Worm (Caenorhabditis elegans) whole organism, late embryonic: ENCODE measurements around the gene C18A11.3.

Experiments
- C08G9.2 ChIP-seq: sonication (generic microtip); optimal IDR thresholded peaks from 2 replicates; lab custom pipeline; 2016; ENCODE audit warnings: mild to moderate bottlenecking, missing genetic modification characterization, moderate library complexity, missing compliant biosample characterization
- F13H6.1 ChIP-seq: sonication (generic microtip); optimal IDR thresholded peaks from 2 replicates; lab custom pipeline; 2016; ENCODE audit warnings: missing genetic modification characterization, missing compliant biosample characterization
- K02D7.2 ChIP-seq: sonication (generic microtip); optimal IDR thresholded peaks from 2 replicates; lab custom pipeline; 2017; ENCODE audit warnings: mild to moderate bottlenecking, missing genetic modification characterization, missing compliant biosample characterization
- ahr-1 ChIP-seq: sonication (generic microtip); optimal IDR thresholded peaks from 2 replicates; lab custom pipeline; 2016; ENCODE audit warnings: missing genetic modification characterization, missing compliant biosample characterization
- ceh-14 ChIP-seq: sonication (generic microtip); optimal IDR thresholded peaks from 2 replicates; lab custom pipeline; 2016; ENCODE audit warnings: missing genotype, missing genetic modification characterization, missing compliant biosample characterization
- ceh-19 ChIP-seq: fragments of 200-800 bp; sonication (Bioruptor generic); optimal IDR thresholded peaks from 2 replicates; lab custom pipeline; 2018; ENCODE audit warnings: mild to moderate bottlenecking, missing genetic modification characterization, missing compliant biosample characterization
- ceh-22 ChIP-seq: sonication (generic microtip); optimal IDR thresholded peaks from 2 replicates; lab custom pipeline; 2017; ENCODE audit warnings: missing biosample characterization, missing genetic modification characterization
- ceh-24 ChIP-seq: sonication (generic microtip); optimal IDR thresholded peaks from 2 replicates; lab custom pipeline; 2016; ENCODE audit warnings: mild to moderate bottlenecking, missing genetic modification characterization, missing compliant biosample characterization
- ceh-30 ChIP-seq: fragments of 150-350 bp; optimal IDR thresholded peaks from 2 replicates; lab custom pipeline; 2014; ENCODE audit warnings: missing biosample characterization, missing genetic modification characterization
- ceh-31 ChIP-seq: sonication (generic microtip); optimal IDR thresholded peaks from 2 replicates; lab custom pipeline; 2016; ENCODE audit warnings: missing genetic modification characterization, missing compliant biosample characterization
- ceh-48 ChIP-seq: sonication (generic microtip); optimal IDR thresholded peaks from 2 replicates; lab custom pipeline; 2016; ENCODE audit warnings: missing genetic modification characterization, inconsistent platforms, missing compliant biosample characterization
- ceh-9 ChIP-seq: sonication (generic microtip); optimal IDR thresholded peaks from 2 replicates; lab custom pipeline; 2016; ENCODE audit warnings: mild to moderate bottlenecking, missing genetic modification characterization, inconsistent platforms, missing compliant biosample characterization
- dmd-4 ChIP-seq: sonication (generic microtip); optimal IDR thresholded peaks from 2 replicates; lab custom pipeline; 2016; ENCODE audit warnings: borderline replicate concordance, missing genetic modification characterization, missing compliant biosample characterization
- elt-2 ChIP-seq: sonication (generic microtip); optimal IDR thresholded peaks from 2 replicates; lab custom pipeline; 2016; ENCODE audit warnings: missing genetic modification reagents, missing genetic modification characterization, missing compliant biosample characterization
- elt-4 ChIP-seq: sonication (generic microtip); optimal IDR thresholded peaks from 2 replicates; lab custom pipeline; 2016; ENCODE audit warnings: missing genetic modification characterization, missing compliant biosample characterization
- eyg-1 ChIP-seq: sonication (generic microtip); optimal IDR thresholded peaks from 2 replicates; lab custom pipeline; 2016; ENCODE audit warnings: missing genotype, missing genetic modification characterization, missing compliant biosample characterization
- fax-1 ChIP-seq: sonication (generic microtip); optimal IDR thresholded peaks from 2 replicates; lab custom pipeline; 2016; ENCODE audit warnings: missing genotype, missing genetic modification characterization, missing compliant biosample characterization
- fkh-10 ChIP-seq: fragments of 150-350 bp; optimal IDR thresholded peaks from 2 replicates; lab custom pipeline; 2014; ENCODE audit warnings: missing biosample characterization, missing genetic modification reagents, missing genetic modification characterization
- gmeb-2 ChIP-seq: sonication (generic microtip); optimal IDR thresholded peaks from 2 replicates; lab custom pipeline; 2016; ENCODE audit warnings: missing genetic modification characterization, inconsistent platforms, missing compliant biosample characterization
- hlh-30 ChIP-seq: sonication (generic microtip); optimal IDR thresholded peaks from 2 replicates; lab custom pipeline; 2017; ENCODE audit warnings: antibody characterized with exemption, missing genetic modification characterization, missing compliant biosample characterization; ENCODE audit not compliant: insufficient read depth
- hlh-8 ChIP-seq: sonication (generic microtip); optimal IDR thresholded peaks from 2 replicates; lab custom pipeline; 2016; ENCODE audit warnings: missing genotype, missing genetic modification characterization, missing compliant biosample characterization
- lin-11 ChIP-seq: fragments of 200-800 bp; sonication (Bioruptor generic); optimal IDR thresholded peaks from 2 replicates; lab custom pipeline; 2018; ENCODE audit warnings: mild to moderate bottlenecking, missing genetic modification characterization, missing compliant biosample characterization
- mec-3 ChIP-seq: sonication (generic microtip); optimal IDR thresholded peaks from 2 replicates; lab custom pipeline; 2016; ENCODE audit warnings: borderline replicate concordance, missing genetic modification characterization, missing compliant biosample characterization
- nhr-11 ChIP-seq: fragments of 150-350 bp; optimal IDR thresholded peaks from 2 replicates; lab custom pipeline; 2014; ENCODE audit warnings: missing biosample characterization, missing genetic modification characterization
- nhr-232 ChIP-seq: sonication (generic microtip); optimal IDR thresholded peaks from 2 replicates; lab custom pipeline; 2016; ENCODE audit warnings: missing genetic modification characterization, missing compliant biosample characterization
- odd-2 ChIP-seq: sonication (generic microtip); optimal IDR thresholded peaks from 2 replicates; lab custom pipeline; 2017; ENCODE audit warnings: antibody characterized with exemption, mild to moderate bottlenecking, missing genetic modification characterization, missing compliant biosample characterization
- pat-9 ChIP-seq: fragments of 200-800 bp; sonication (Bioruptor generic); optimal IDR thresholded peaks from 2 replicates; lab custom pipeline; 2018; ENCODE audit warnings: mild to moderate bottlenecking, missing genetic modification characterization, moderate library complexity, missing compliant biosample characterization
- pha-2 ChIP-seq: sonication (generic microtip); optimal IDR thresholded peaks from 2 replicates; lab custom pipeline; 2017; ENCODE audit warnings: mild to moderate bottlenecking, missing genetic modification characterization, missing compliant biosample characterization
- pha-4 ChIP-seq: fragments of 150-350 bp; optimal IDR thresholded peaks from 2 replicates; lab custom pipeline; 2018; ENCODE audit warnings: missing biosample characterization, missing genetic modification reagents, missing genetic modification characterization
- pqm-1 ChIP-seq: sonication (generic microtip); optimal IDR thresholded peaks from 2 replicates; lab custom pipeline; 2016; ENCODE audit warnings: missing genetic modification characterization, missing compliant biosample characterization
- ref-2 ChIP-seq: sonication (generic microtip); optimal IDR thresholded peaks from 2 replicates; lab custom pipeline; 2016; ENCODE audit warnings: missing genetic modification characterization, missing compliant biosample characterization
- rnt-1 ChIP-seq: sonication (generic microtip); optimal IDR thresholded peaks from 2 replicates; lab custom pipeline; 2016; ENCODE audit warnings: missing genetic modification characterization, missing compliant biosample characterization
- sox-4 ChIP-seq: sonication (generic microtip); optimal IDR thresholded peaks from 2 replicates; lab custom pipeline; 2017; ENCODE audit warnings: mild to moderate bottlenecking, missing genetic modification characterization, inconsistent platforms, missing compliant biosample characterization
- tbx-2 ChIP-seq: sonication (generic microtip); optimal IDR thresholded peaks from 2 replicates; lab custom pipeline; 2016; ENCODE audit warnings: missing genetic modification characterization, missing compliant biosample characterization
- tbx-7 ChIP-seq: sonication (generic microtip); optimal IDR thresholded peaks from 2 replicates; lab custom pipeline; 2016; ENCODE audit warnings: missing genotype, missing genetic modification characterization, missing compliant biosample characterization
- unc-3 ChIP-seq, 2 experiments: fragments of 200-800 bp in 1 of 2; sonication (Bioruptor generic) in 1 of 2; sonication (generic microtip) in 1 of 2; conservative IDR thresholded peaks in 1 of 2; optimal IDR thresholded peaks in 1 of 2; 2 replicates each; pipeline versions ENCODE4 v1.3.6 to Lab custom; 2016 to 2022; ENCODE audit warnings: missing compliant biosample characterization in 2 of 2, missing genetic modification characterization in 2 of 2, missing genetic modification reagents in 1 of 2
- unc-55 ChIP-seq: sonication (generic microtip); optimal IDR thresholded peaks from 2 replicates; lab custom pipeline; 2017; ENCODE audit warnings: missing biosample characterization, missing genetic modification reagents, missing genetic modification characterization
- zip-5 ChIP-seq: sonication (generic microtip); optimal IDR thresholded peaks from 2 replicates; lab custom pipeline; 2016; ENCODE audit warnings: missing genetic modification characterization, missing compliant biosample characterization

C18A11.3 gene

DNA sequence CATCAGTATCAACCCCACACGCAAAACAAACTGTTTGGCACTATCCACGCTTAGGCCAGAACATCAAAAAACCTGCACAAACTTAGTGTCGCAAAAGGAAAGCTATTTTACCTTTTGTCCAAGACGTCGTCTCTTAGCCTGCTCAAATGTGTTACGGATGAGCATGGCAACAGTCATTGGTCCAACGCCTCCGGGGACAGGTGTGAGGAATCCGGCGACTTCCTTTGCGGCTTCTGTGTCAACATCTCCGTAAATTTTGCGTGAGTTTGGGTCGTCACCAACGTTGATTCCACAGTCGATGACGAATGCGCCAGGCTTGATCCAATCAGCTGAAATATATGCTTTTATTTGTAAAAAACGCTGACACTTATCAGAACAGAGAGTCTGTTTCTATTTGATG lies 23.7 kb downstream of the C18A11.3 start:
- no peak for TF ChIP-seq dmd-4 (tag; lab: Kevin White, UChicago)
- TF ChIP-seq ceh-19 (GFP tag; lab: Kevin White, UChicago): no peak
- TF ChIP-seq zip-5 (tag; lab: Kevin White, UChicago): no peak
- no peak for TF ChIP-seq rnt-1 (tag; lab: Kevin White, UChicago)
- TF ChIP-seq tbx-2 (tag; lab: Kevin White, UChicago): no peak
- TF ChIP-seq pat-9 (tag; lab: Kevin White, UChicago): no peak
- no peak for TF ChIP-seq F13H6.1
- no peak for TF ChIP-seq ceh-14
- no peak for TF ChIP-seq pqm-1
- no peak for TF ChIP-seq nhr-232 (tag; lab: Kevin White, UChicago)

DNA sequence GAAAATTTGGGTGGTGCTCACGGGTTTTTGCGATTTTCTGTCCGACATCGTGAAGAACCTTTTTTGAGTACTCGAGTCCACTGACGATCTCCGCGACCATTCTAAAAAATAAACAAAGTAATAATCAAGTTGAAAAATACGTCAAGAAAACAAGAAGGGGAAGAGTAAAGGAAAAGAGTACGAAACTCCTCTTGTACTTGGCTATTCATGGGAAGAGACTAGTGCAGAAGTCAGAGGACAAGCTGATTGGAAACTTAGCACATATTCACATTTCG lies 25.5 kb downstream of the C18A11.3 start, which contains the start of gene dao-3:
dao-3 (minus strand) TSS at position 101 of the 275 bp plus-strand sequence.
- TF ChIP-seq tbx-2 (tag; lab: Kevin White, UChicago): no peak
- no peak for TF ChIP-seq gmeb-2 (tag; lab: Kevin White, UChicago)
- TF ChIP-seq F13H6.1: no peak
- no peak for TF ChIP-seq pha-4 (tag; lab: Kevin White, UChicago)
- no peak for TF ChIP-seq rnt-1 (tag; lab: Kevin White, UChicago)
- TF ChIP-seq lin-11: no peak

DNA sequence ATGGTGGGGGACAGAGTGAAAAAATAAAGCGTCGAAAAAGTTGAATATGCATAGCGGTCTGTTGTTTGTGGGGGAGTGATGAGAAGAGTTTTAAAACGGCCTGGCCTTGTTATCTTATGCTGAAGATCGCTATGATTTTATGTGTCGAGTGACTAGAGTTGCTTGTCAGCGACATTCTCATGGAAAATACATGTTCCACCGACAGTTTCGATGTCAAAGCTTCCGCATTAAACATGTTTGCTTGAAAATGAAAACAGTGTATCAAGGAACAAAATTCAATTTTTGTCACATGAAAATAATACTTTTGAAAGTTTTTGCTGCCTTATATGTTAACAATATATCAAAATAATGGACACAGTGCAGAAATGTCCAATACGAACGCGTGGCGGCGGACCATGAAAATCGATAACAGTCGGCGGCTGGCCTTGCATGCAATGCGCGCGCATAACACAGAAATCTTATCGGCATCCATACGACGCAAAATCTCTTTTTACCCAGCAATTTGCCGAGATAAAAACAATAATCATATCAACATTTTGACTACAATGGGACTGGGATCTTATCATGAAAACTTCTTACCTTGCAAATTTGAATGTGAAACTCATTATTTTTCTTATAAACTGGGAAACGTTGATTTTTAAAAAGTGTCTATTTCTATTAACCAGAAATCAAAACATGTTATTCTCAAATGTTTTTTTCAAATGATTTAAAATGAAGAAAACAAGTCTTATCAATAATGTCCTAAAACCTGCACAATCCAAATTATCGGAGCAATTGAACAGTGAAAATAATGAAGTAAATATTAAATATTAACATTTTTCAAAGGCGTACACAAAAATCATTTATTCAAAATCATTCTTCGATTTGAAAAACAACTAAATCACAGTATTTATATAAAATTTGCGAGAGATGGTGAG lies 26.1 kb downstream of the C18A11.3 start:
- TF ChIP-seq elt-2 (tag; lab: Kevin White, UChicago) (peak; percentile 86), ceh-30 (no peak), ceh-48 (tag; lab: Kevin White, UChicago) (peak; percentile 2), elt-4 (tag; lab: Kevin White, UChicago) (no peak)

DNA sequence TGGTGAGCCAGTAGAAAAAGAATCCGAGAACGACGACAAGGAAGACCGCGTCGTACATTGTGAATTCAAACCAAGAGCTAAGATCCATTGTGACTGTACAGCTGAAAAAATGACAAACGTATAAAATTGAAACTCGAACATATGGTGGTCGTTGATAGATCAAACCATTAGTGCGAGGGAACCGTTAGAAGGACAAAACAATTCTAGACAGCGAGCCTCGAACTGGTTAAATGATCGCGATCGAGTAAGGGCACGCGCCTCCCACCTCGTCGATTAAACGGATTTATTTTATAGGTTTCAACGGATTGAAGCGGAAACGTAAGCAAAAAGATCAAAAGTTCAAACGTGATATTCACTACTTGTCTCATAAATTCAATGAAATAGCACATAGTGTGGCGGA lies 27.6 kb downstream of the C18A11.3 start, which contains the start of gene vem-1:
vem-1 (minus strand) TSS at position 101 of the 400 bp plus-strand sequence.
- no peak for TF ChIP-seq mec-3 (tag; lab: Kevin White, UChicago)
- TF ChIP-seq sox-4 (tag; lab: Kevin White, UChicago): no peak
- TF ChIP-seq ceh-48 (tag; lab: Kevin White, UChicago): no peak
- TF ChIP-seq K02D7.2 (tag; lab: Kevin White, UChicago): no peak
- TF ChIP-seq ahr-1 (tag; lab: Kevin White, UChicago): no peak
- no peak for TF ChIP-seq unc-55
- TF ChIP-seq hlh-8: no peak
- TF ChIP-seq C08G9.2 (tag; lab: Kevin White, UChicago): no peak
- TF ChIP-seq tbx-7 (tag; lab: Kevin White, UChicago): no peak
- no peak for TF ChIP-seq hlh-30 (tag; lab: Kevin White, UChicago)
- no peak for TF ChIP-seq gmeb-2 (tag; lab: Kevin White, UChicago)
- TF ChIP-seq odd-2: no peak
- TF ChIP-seq ceh-24 (tag; lab: Kevin White, UChicago): no peak

DNA sequence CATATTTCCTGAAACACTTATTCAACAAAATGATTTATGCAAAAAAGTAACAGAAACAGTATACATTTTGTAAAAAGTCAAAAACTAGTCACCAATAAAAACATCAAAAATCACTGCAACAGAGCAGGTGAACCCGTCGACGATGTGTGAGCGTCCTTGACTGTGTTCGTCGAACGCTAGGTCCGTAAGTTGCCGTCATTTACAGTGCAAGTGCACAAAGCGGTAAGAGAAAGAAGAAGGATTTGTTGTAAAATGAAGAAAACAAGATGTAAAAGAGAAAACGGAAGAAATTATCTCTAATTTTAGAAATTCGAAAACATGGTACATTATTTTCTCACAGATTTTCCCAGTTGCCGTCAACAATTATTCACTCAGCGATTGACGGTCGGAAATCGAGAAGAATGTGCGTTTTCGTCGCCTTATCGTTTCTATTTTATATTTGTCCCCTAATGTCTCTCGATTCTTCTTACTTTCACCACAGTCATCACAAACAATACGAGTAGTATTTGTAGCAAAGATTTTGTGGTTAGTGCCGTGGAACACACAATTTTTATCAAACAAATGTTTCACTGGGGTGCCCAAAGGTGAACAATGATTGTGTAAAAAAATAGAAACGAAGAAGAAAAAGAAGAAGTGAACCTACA lies 28.5 kb downstream of the C18A11.3 start:
- TF ChIP-seq pha-2 (tag; lab: Kevin White, UChicago): no peak
- TF ChIP-seq ceh-22 (tag; lab: Kevin White, UChicago): no peak
- no peak for TF ChIP-seq eyg-1
- TF ChIP-seq dmd-4 (tag; lab: Kevin White, UChicago): no peak
- no peak for TF ChIP-seq elt-4 (tag; lab: Kevin White, UChicago)
- TF ChIP-seq fax-1 (tag; lab: Kevin White, UChicago): no peak
- no peak for TF ChIP-seq ceh-48 (tag; lab: Kevin White, UChicago)
- TF ChIP-seq ceh-9 (tag; lab: Kevin White, UChicago): no peak
- no peak for TF ChIP-seq nhr-11 (tag; lab: Kevin White, UChicago)
- no peak for TF ChIP-seq unc-3 (GFP tag; conservative IDR thresholded peaks at IDR 0.05; lab: Robert Waterston, UW)
- no peak for TF ChIP-seq unc-3 (tag; optimal IDR thresholded peaks at IDR 0.05; lab: Kevin White, UChicago)
- no peak for TF ChIP-seq fkh-10 (GFP tag; lab: Kevin White, UChicago)
- no peak for TF ChIP-seq ceh-31
- no peak for TF ChIP-seq ref-2 (tag; lab: Kevin White, UChicago)
